Fruit fly (Drosophila melanogaster) whole organism, embryonic: ENCODE measurements around the gene Prx4.
A peak's percentile ranks its signal among the peaks of the same experiment; 100 is the strongest.

Experiments
- Aef1 ChIP-seq: fragments of 200-800 bp; sonication (Bioruptor generic); IDR thresholded peaks from 3 replicates; pipeline ENCODE4 v1.3.6; 2022; ENCODE audit warnings: missing biosample characterization, missing genetic modification characterization
- B-H1 ChIP-seq: fragments of 200-800 bp; sonication (Bioruptor generic); IDR thresholded peaks from 3 replicates; pipeline ENCODE4 v1.3.6; 2022; ENCODE audit warnings: missing biosample characterization, missing genetic modification characterization
- CG10462 ChIP-seq: fragments of 200-800 bp; sonication (Bioruptor generic); optimal IDR thresholded peaks from 2 replicates; lab custom pipeline; 2016; ENCODE audit warnings: missing biosample characterization, missing genetic modification characterization
- CG10959 ChIP-seq: fragments of 200-800 bp; sonication (Bioruptor generic); IDR thresholded peaks from 2 replicates; pipeline ENCODE4 v1.3.6; 2022; ENCODE audit warnings: missing biosample characterization, missing genetic modification characterization
- CG13123 ChIP-seq: fragments of 200-800 bp; sonication (Bioruptor generic); optimal IDR thresholded peaks from 2 replicates; lab custom pipeline; 2016; ENCODE audit warnings: missing biosample characterization, missing genetic modification characterization
- CG13296 ChIP-seq: fragments of 200-800 bp; sonication (Bioruptor generic); optimal IDR thresholded peaks from 3 replicates; lab custom pipeline; 2018; ENCODE audit warnings: missing biosample characterization, mild to moderate bottlenecking, missing genetic modification characterization
- CG14441 ChIP-seq: fragments of 200-800 bp; sonication (Bioruptor generic); IDR thresholded peaks from 2 replicates; pipeline ENCODE4 v1.3.6; 2022; ENCODE audit warnings: missing biosample characterization, missing genetic modification characterization
- CG14860 ChIP-seq: fragments of 200-800 bp; sonication (Bioruptor generic); IDR thresholded peaks from 3 replicates; pipeline ENCODE4 v1.3.6; 2022; ENCODE audit warnings: missing biosample characterization, missing genetic modification characterization; ENCODE audit not compliant: partially characterized antibody
- CG17359 ChIP-seq: fragments of 200-800 bp; sonication (Bioruptor generic); optimal IDR thresholded peaks from 3 replicates; lab custom pipeline; 2018; ENCODE audit warnings: missing biosample characterization, mild to moderate bottlenecking, missing genetic modification characterization, moderate library complexity
- CG2116 ChIP-seq: fragments of 200-800 bp; sonication (Bioruptor generic); optimal IDR thresholded peaks from 3 replicates; lab custom pipeline; 2018; ENCODE audit warnings: missing biosample characterization, mild to moderate bottlenecking, missing genetic modification characterization
- CG2199 ChIP-seq: fragments of 200-800 bp; sonication (Bioruptor generic); IDR thresholded peaks from 3 replicates; pipeline ENCODE4 v1.3.6; 2022; ENCODE audit warnings: missing biosample characterization, missing genetic modification characterization
- CG5953 ChIP-seq: fragments of 200-800 bp; sonication (Bioruptor generic); IDR thresholded peaks from 2 replicates; pipeline ENCODE4 v1.3.6; 2022; ENCODE audit warnings: missing biosample characterization, missing genetic modification characterization
- CG6654 ChIP-seq: fragments of 200-800 bp; sonication (Bioruptor generic); optimal IDR thresholded peaks from 2 replicates; lab custom pipeline; 2017; ENCODE audit warnings: missing biosample characterization, mild to moderate bottlenecking, missing genetic modification characterization
- CG7271 ChIP-seq: fragments of 200-800 bp; sonication (Bioruptor generic); optimal IDR thresholded peaks from 2 replicates; lab custom pipeline; 2018; ENCODE audit warnings: missing biosample characterization, mild to moderate bottlenecking, missing genetic modification characterization, moderate library complexity
- CG8290 ChIP-seq, 3 experiments: fragments of 200-800 bp; sonication (Bioruptor generic); optimal IDR thresholded peaks; 2 replicates each; lab custom pipeline; 2016 to 2019; ENCODE audit warnings: missing biosample characterization in 3 of 3, missing genetic modification characterization in 3 of 3, mild to moderate bottlenecking in 2 of 3, moderate library complexity in 1 of 3
- CG8388 ChIP-seq: fragments of 200-800 bp; sonication (Bioruptor generic); optimal IDR thresholded peaks from 2 replicates; lab custom pipeline; 2019; ENCODE audit warnings: missing biosample characterization, mild to moderate bottlenecking, missing genetic modification characterization, moderate library complexity
- D19B ChIP-seq: fragments of 200-800 bp; sonication (Bioruptor generic); optimal IDR thresholded peaks from 2 replicates; lab custom pipeline; 2017; ENCODE audit warnings: missing biosample characterization, mild to moderate bottlenecking, missing genetic modification characterization
- Dbx ChIP-seq: fragments of 200-800 bp; sonication (Bioruptor generic); IDR thresholded peaks from 3 replicates; pipeline ENCODE4 v1.3.6; 2022; ENCODE audit warnings: missing biosample characterization, missing genetic modification characterization
- ERR ChIP-seq: fragments of 200-800 bp; sonication (Bioruptor generic); optimal IDR thresholded peaks from 2 replicates; lab custom pipeline; 2016; ENCODE audit warnings: missing biosample characterization, missing genetic modification characterization
- Elba2 ChIP-seq: fragments of 200-800 bp; sonication (Bioruptor generic); optimal IDR thresholded peaks from 3 replicates; lab custom pipeline; 2016; ENCODE audit warnings: missing biosample characterization, missing genetic modification characterization
- H2.0 ChIP-seq: fragments of 200-800 bp; sonication (Bioruptor generic); IDR thresholded peaks from 2 replicates; pipeline ENCODE4 v1.3.6; 2022; ENCODE audit warnings: missing biosample characterization, missing genetic modification characterization
- HHEX ChIP-seq: fragments of 200-800 bp; sonication (Bioruptor generic); optimal IDR thresholded peaks from 3 replicates; lab custom pipeline; 2017; ENCODE audit warnings: missing biosample characterization, mild to moderate bottlenecking, missing genetic modification characterization, missing genetic modification reagents
- Hey ChIP-seq: fragments of 200-800 bp; sonication (Bioruptor generic); optimal IDR thresholded peaks from 3 replicates; lab custom pipeline; 2018; ENCODE audit warnings: missing biosample characterization, mild to moderate bottlenecking, missing genetic modification characterization
- Hsf ChIP-seq: fragments of 200-800 bp; sonication (Bioruptor generic); optimal IDR thresholded peaks from 3 replicates; lab custom pipeline; 2016; ENCODE audit warnings: missing biosample characterization, missing genetic modification characterization
- NFAT ChIP-seq: fragments of 200-800 bp; sonication (Bioruptor generic); IDR thresholded peaks from 2 replicates; pipeline ENCODE4 v1.3.6; 2022; ENCODE audit warnings: missing biosample characterization, missing genetic modification characterization
- Oli ChIP-seq: fragments of 200-800 bp; sonication (Bioruptor generic); optimal IDR thresholded peaks from 2 replicates; lab custom pipeline; 2018; ENCODE audit warnings: missing biosample characterization, mild to moderate bottlenecking, missing genetic modification characterization, moderate library complexity
- Ssrp ChIP-seq: fragments of 200-800 bp; sonication (Bioruptor generic); optimal IDR thresholded peaks from 2 replicates; lab custom pipeline; 2018; ENCODE audit warnings: missing biosample characterization, mild to moderate bottlenecking, missing genetic modification characterization, moderate library complexity
- Taf1 ChIP-seq: fragments of 200-800 bp; sonication (Bioruptor generic); IDR thresholded peaks from 2 replicates; pipeline ENCODE4 v1.3.6; 2022; ENCODE audit warnings: missing biosample characterization, missing genetic modification characterization
- Tbp ChIP-seq: fragments of >200 bp; optimal IDR thresholded peaks from 2 replicates; lab custom pipeline; 2018; ENCODE audit warnings: missing biosample characterization, missing genetic modification characterization
- YL-1 ChIP-seq: fragments of 200-800 bp; sonication (Bioruptor generic); optimal IDR thresholded peaks from 3 replicates; lab custom pipeline; 2017; ENCODE audit warnings: missing biosample characterization, mild to moderate bottlenecking, missing genetic modification characterization
- az2 ChIP-seq: fragments of 200-800 bp; sonication (Bioruptor generic); optimal IDR thresholded peaks from 3 replicates; lab custom pipeline; 2016; ENCODE audit warnings: missing biosample characterization, missing genetic modification characterization
- bbx ChIP-seq: fragments of 200-800 bp; sonication (Bioruptor generic); IDR thresholded peaks from 2 replicates; pipeline ENCODE4 v1.3.6; 2022; ENCODE audit warnings: missing biosample characterization, missing genetic modification characterization; ENCODE audit not compliant: partially characterized antibody
- cg ChIP-seq: fragments of 200-800 bp; sonication (Bioruptor generic); optimal IDR thresholded peaks from 3 replicates; lab custom pipeline; 2019; ENCODE audit warnings: missing biosample characterization, mild to moderate bottlenecking, missing genetic modification characterization, moderate library complexity
- ci ChIP-seq: fragments of 200-800 bp; sonication (Bioruptor generic); IDR thresholded peaks from 3 replicates; pipeline ENCODE4 v1.3.6; 2022; ENCODE audit warnings: missing biosample characterization, missing genetic modification characterization
- da ChIP-seq: fragments of 200-800 bp; sonication (Bioruptor generic); optimal IDR thresholded peaks from 2 replicates; lab custom pipeline; 2016; ENCODE audit warnings: missing biosample characterization, missing genetic modification characterization
- en ChIP-seq: fragments of 200-800 bp; sonication (Bioruptor generic); optimal IDR thresholded peaks from 2 replicates; lab custom pipeline; 2016; ENCODE audit warnings: missing biosample characterization, missing genetic modification characterization
- fd3F ChIP-seq: fragments of 200-800 bp; sonication (Bioruptor generic); optimal IDR thresholded peaks from 2 replicates; lab custom pipeline; 2018; ENCODE audit warnings: missing biosample characterization, mild to moderate bottlenecking, missing genetic modification characterization, moderate library complexity
- gce ChIP-seq: fragments of 200-800 bp; sonication (Bioruptor generic); IDR thresholded peaks from 3 replicates; pipeline ENCODE4 v1.3.6; 2022; ENCODE audit warnings: missing biosample characterization, missing genetic modification characterization
- gcm ChIP-seq: fragments of 200-800 bp; sonication (Bioruptor generic); optimal IDR thresholded peaks from 2 replicates; lab custom pipeline; 2019; ENCODE audit warnings: missing biosample characterization, mild to moderate bottlenecking, missing genetic modification characterization, moderate library complexity
- gem ChIP-seq: fragments of 200-800 bp; sonication (Bioruptor generic); optimal IDR thresholded peaks from 2 replicates; lab custom pipeline; 2019; ENCODE audit warnings: missing biosample characterization, mild to moderate bottlenecking, missing genetic modification characterization, moderate library complexity
- klu ChIP-seq: fragments of 200-800 bp; sonication (Bioruptor generic); IDR thresholded peaks from 2 replicates; pipeline ENCODE4 v1.3.6; 2022; ENCODE audit warnings: missing biosample characterization, missing genetic modification characterization
- lbe ChIP-seq: fragments of 200-800 bp; sonication (Bioruptor generic); optimal IDR thresholded peaks from 2 replicates; lab custom pipeline; 2016; ENCODE audit warnings: missing biosample characterization, mild to moderate bottlenecking, missing genetic modification characterization
- nau ChIP-seq: fragments of 200-800 bp; sonication (Bioruptor generic); optimal IDR thresholded peaks from 3 replicates; lab custom pipeline; 2017; ENCODE audit warnings: missing biosample characterization, mild to moderate bottlenecking, missing genetic modification characterization, missing genetic modification reagents
- pfk ChIP-seq: fragments of 200-800 bp; sonication (Bioruptor generic); optimal IDR thresholded peaks from 2 replicates; lab custom pipeline; 2018; ENCODE audit warnings: missing biosample characterization, mild to moderate bottlenecking, missing genetic modification characterization, moderate library complexity
- row ChIP-seq: fragments of 200-800 bp; sonication (Bioruptor generic); IDR thresholded peaks from 3 replicates; pipeline ENCODE4 v1.3.6; 2022; ENCODE audit warnings: missing biosample characterization, missing genetic modification characterization
- seq ChIP-seq: fragments of 200-800 bp; sonication (Bioruptor generic); IDR thresholded peaks from 2 replicates; pipeline ENCODE4 v1.3.6; 2022; ENCODE audit warnings: missing biosample characterization, missing genetic modification characterization
- sim ChIP-seq: fragments of 200-800 bp; sonication (Bioruptor generic); IDR thresholded peaks from 2 replicates; pipeline ENCODE4 v1.3.6; 2022; ENCODE audit warnings: missing biosample characterization, missing genetic modification characterization
- so ChIP-seq: fragments of 200-800 bp; sonication (Bioruptor generic); IDR thresholded peaks from 3 replicates; pipeline ENCODE4 v1.3.6; 2022; ENCODE audit warnings: missing biosample characterization, missing genetic modification characterization
- sqz ChIP-seq: fragments of 200-800 bp; sonication (Bioruptor generic); optimal IDR thresholded peaks from 3 replicates; lab custom pipeline; 2018; ENCODE audit warnings: missing biosample characterization, mild to moderate bottlenecking, missing genetic modification characterization
- sug ChIP-seq: fragments of 200-800 bp; optimal IDR thresholded peaks from 2 replicates; lab custom pipeline; 2019; ENCODE audit warnings: missing biosample characterization, mild to moderate bottlenecking, missing genetic modification characterization, moderate library complexity
- toy ChIP-seq: fragments of 200-800 bp; sonication (Bioruptor generic); IDR thresholded peaks from 2 replicates; pipeline ENCODE4 v1.3.6; 2022; ENCODE audit warnings: missing biosample characterization, missing genetic modification characterization
- trh ChIP-seq: fragments of 200-800 bp; sonication (Bioruptor generic); optimal IDR thresholded peaks from 2 replicates; lab custom pipeline; 2016; ENCODE audit warnings: missing biosample characterization, missing genetic modification characterization

Prx4 gene

DNA sequence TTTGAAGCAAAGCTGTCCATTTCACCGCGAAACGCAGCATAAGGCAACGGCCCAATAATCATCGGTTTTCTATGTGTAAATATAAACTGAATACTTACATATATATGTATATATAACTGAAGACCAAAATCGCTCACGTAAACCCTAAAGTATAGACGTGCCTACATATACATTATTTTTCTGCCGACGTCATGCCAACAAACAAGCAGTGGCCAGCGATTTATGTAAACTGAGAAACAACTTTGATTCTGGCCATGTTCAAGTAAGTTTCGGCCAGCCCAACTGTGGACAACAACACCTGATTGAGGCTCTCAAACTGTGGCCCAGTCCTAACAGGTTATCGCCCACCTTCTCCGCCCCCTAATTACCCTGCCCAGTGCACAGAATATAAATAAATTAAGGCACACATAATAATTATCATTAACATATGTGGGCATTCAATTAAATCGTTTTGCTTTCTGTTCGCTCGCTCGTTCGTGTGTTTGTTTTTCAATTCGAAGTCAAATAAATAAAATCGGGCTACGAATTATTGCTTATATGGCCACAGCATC lies 39.9 kb downstream of the Prx4 start (continued):
- TF ChIP-seq pfk (GFP tag; lab: Kevin White, UChicago) = no peak
- peak; percentile 38 for TF ChIP-seq sug (tag; lab: Kevin White, UChicago)
- no peak for TF ChIP-seq B-H1 (GFP tag; lab: Robert Waterston, UW)
- peak; percentile 55 for TF ChIP-seq cg (GFP tag; lab: Kevin White, UChicago)
- TF ChIP-seq nau = no peak
- TF ChIP-seq Dbx (GFP tag; lab: Robert Waterston, UW) = no peak
- no peak for TF ChIP-seq lbe (GFP tag; lab: Kevin White, UChicago)
- TF ChIP-seq H2.0 = no peak
- TF ChIP-seq CG7271 = no peak
- TF ChIP-seq row (GFP tag; lab: Robert Waterston, UW) = no peak
- no peak for TF ChIP-seq CG8388 (GFP tag; lab: Kevin White, UChicago)
- TF ChIP-seq sim (GFP tag; lab: Robert Waterston, UW) = no peak
- peak; percentile 96 for TF ChIP-seq CG6654
- 0 out of 2 replicates have a peak, but pooled peaks have one; percentile 9 for TF ChIP-seq bbx (GFP tag; lab: Robert Waterston, UW)
- no peak for TF ChIP-seq CG8290 (GFP tag; optimal IDR thresholded peaks at IDR 0.05; lab: Kevin White, UChicago)
- peak in 1 of 2 experiments; percentile 31 for TF ChIP-seq CG8290 (tag; optimal IDR thresholded peaks at IDR 0.05; lab: Kevin White, UChicago)
- TF ChIP-seq en = no peak
- no peak for TF ChIP-seq Elba2 (GFP tag; lab: Kevin White, UChicago)
- no peak for TF ChIP-seq Hey
- no peak for TF ChIP-seq ERR
- no peak for TF ChIP-seq az2
- no peak for TF ChIP-seq HHEX
- TF ChIP-seq D19B (GFP tag; lab: Kevin White, UChicago) = no peak
- no peak for TF ChIP-seq CG2116 (GFP tag; lab: Kevin White, UChicago)
- TF ChIP-seq Aef1 (GFP tag; lab: Robert Waterston, UW) = no peak
- TF ChIP-seq CG10959 = no peak
- TF ChIP-seq CG13123 (GFP tag; lab: Kevin White, UChicago) = no peak
- TF ChIP-seq Ssrp = no peak
- TF ChIP-seq Tbp (GFP tag; lab: Kevin White, UChicago) = no peak
- TF ChIP-seq NFAT (GFP tag; lab: Robert Waterston, UW) = no peak
- TF ChIP-seq fd3F (GFP tag; lab: Kevin White, UChicago) = no peak
- no peak for TF ChIP-seq Oli (tag; lab: Kevin White, UChicago)
- no peak for TF ChIP-seq so
- no peak for TF ChIP-seq CG17359 (tag; lab: Kevin White, UChicago)
- no peak for TF ChIP-seq Taf1 (GFP tag; lab: Robert Waterston, UW)
- no peak for TF ChIP-seq CG14441 (GFP tag; lab: Robert Waterston, UW)
- TF ChIP-seq CG2199 = 0 out of 3 replicates have a peak, but pooled peaks have one; percentile 58
- TF ChIP-seq CG13296 (GFP tag; lab: Kevin White, UChicago) = no peak
- TF ChIP-seq ci (GFP tag; lab: Robert Waterston, UW) = no peak
- no peak for TF ChIP-seq Hsf
- TF ChIP-seq da (GFP tag; lab: Kevin White, UChicago) = no peak
- TF ChIP-seq CG10462 (GFP tag; lab: Kevin White, UChicago) = no peak
- TF ChIP-seq toy (GFP tag; lab: Robert Waterston, UW) = no peak
- TF ChIP-seq gem (tag; lab: Kevin White, UChicago) = no peak
- TF ChIP-seq klu (GFP tag; lab: Robert Waterston, UW) = no peak
- no peak for TF ChIP-seq YL-1 (GFP tag; lab: Kevin White, UChicago)
- TF ChIP-seq gcm (GFP tag; lab: Kevin White, UChicago) = no peak
- no peak for TF ChIP-seq sqz (GFP tag; lab: Kevin White, UChicago)
- TF ChIP-seq gce (GFP tag; lab: Robert Waterston, UW) = no peak
- no peak for TF ChIP-seq CG14860
- no peak for TF ChIP-seq CG5953 (GFP tag; lab: Robert Waterston, UW)
- no peak for TF ChIP-seq trh (GFP tag; lab: Kevin White, UChicago)
- no peak for TF ChIP-seq seq
